Worm (Caenorhabditis elegans) whole organism, late embryonic: ENCODE measurements around the gene ipla-1.
A peak's percentile ranks its signal among the peaks of the same experiment; 100 is the strongest.

Experiments used
- C38D4.7 ChIP-seq: fragments of 200-800 bp; sonication (Bioruptor generic); optimal IDR thresholded peaks from 2 replicates; lab custom pipeline; 2018; ENCODE audit warnings: mild to moderate bottlenecking, missing genetic modification characterization, moderate library complexity, missing compliant biosample characterization
- K09A11.1 ChIP-seq: sonication (generic microtip); optimal IDR thresholded peaks from 2 replicates; lab custom pipeline; 2017; ENCODE audit warnings: antibody characterized with exemption, mild to moderate bottlenecking, missing genetic modification characterization, missing compliant biosample characterization; ENCODE audit not compliant: insufficient read depth
- T23F11.4 ChIP-seq: fragments of 200-800 bp; sonication (Bioruptor generic); optimal IDR thresholded peaks from 2 replicates; lab custom pipeline; 2018; ENCODE audit warnings: mild to moderate bottlenecking, missing genetic modification characterization, missing compliant biosample characterization
- ahr-1 ChIP-seq: sonication (generic microtip); optimal IDR thresholded peaks from 2 replicates; lab custom pipeline; 2016; ENCODE audit warnings: missing genetic modification characterization, missing compliant biosample characterization
- ama-1 ChIP-seq: fragments of 150-350 bp; optimal IDR thresholded peaks from 2 replicates; lab custom pipeline; 2014
- ceh-14 ChIP-seq: sonication (generic microtip); optimal IDR thresholded peaks from 2 replicates; lab custom pipeline; 2016; ENCODE audit warnings: missing genotype, missing genetic modification characterization, missing compliant biosample characterization
- ceh-19 ChIP-seq: fragments of 200-800 bp; sonication (Bioruptor generic); optimal IDR thresholded peaks from 2 replicates; lab custom pipeline; 2018; ENCODE audit warnings: mild to moderate bottlenecking, missing genetic modification characterization, missing compliant biosample characterization
- ceh-22 ChIP-seq: sonication (generic microtip); optimal IDR thresholded peaks from 2 replicates; lab custom pipeline; 2017; ENCODE audit warnings: missing biosample characterization, missing genetic modification characterization
- ceh-24 ChIP-seq: sonication (generic microtip); optimal IDR thresholded peaks from 2 replicates; lab custom pipeline; 2016; ENCODE audit warnings: mild to moderate bottlenecking, missing genetic modification characterization, missing compliant biosample characterization
- ceh-31 ChIP-seq: sonication (generic microtip); optimal IDR thresholded peaks from 2 replicates; lab custom pipeline; 2016; ENCODE audit warnings: missing genetic modification characterization, missing compliant biosample characterization
- ceh-34 ChIP-seq: sonication (generic microtip); optimal IDR thresholded peaks from 2 replicates; lab custom pipeline; 2016; ENCODE audit warnings: mild to moderate bottlenecking, missing genetic modification characterization, missing compliant biosample characterization
- ceh-48 ChIP-seq: sonication (generic microtip); optimal IDR thresholded peaks from 2 replicates; lab custom pipeline; 2016; ENCODE audit warnings: missing genetic modification characterization, inconsistent platforms, missing compliant biosample characterization
- ceh-6 ChIP-seq: fragments of 200-800 bp; sonication (Bioruptor generic); optimal IDR thresholded peaks from 2 replicates; lab custom pipeline; 2018; ENCODE audit warnings: mild to moderate bottlenecking, missing genetic modification characterization, missing compliant biosample characterization
- che-1 ChIP-seq: sonication (generic microtip); optimal IDR thresholded peaks from 2 replicates; lab custom pipeline; 2016; ENCODE audit warnings: mild to moderate bottlenecking, missing genetic modification characterization, missing compliant biosample characterization
- elt-2 ChIP-seq: sonication (generic microtip); optimal IDR thresholded peaks from 2 replicates; lab custom pipeline; 2016; ENCODE audit warnings: missing genetic modification reagents, missing genetic modification characterization, missing compliant biosample characterization
- elt-4 ChIP-seq: sonication (generic microtip); optimal IDR thresholded peaks from 2 replicates; lab custom pipeline; 2016; ENCODE audit warnings: missing genetic modification characterization, missing compliant biosample characterization
- fkh-10 ChIP-seq: fragments of 150-350 bp; optimal IDR thresholded peaks from 2 replicates; lab custom pipeline; 2014; ENCODE audit warnings: missing biosample characterization, missing genetic modification reagents, missing genetic modification characterization
- fkh-6 ChIP-seq: sonication (generic microtip); optimal IDR thresholded peaks from 2 replicates; lab custom pipeline; 2016; ENCODE audit warnings: missing genetic modification characterization, missing compliant biosample characterization
- hlh-8 ChIP-seq: sonication (generic microtip); optimal IDR thresholded peaks from 2 replicates; lab custom pipeline; 2016; ENCODE audit warnings: missing genotype, missing genetic modification characterization, missing compliant biosample characterization
- lim-6 ChIP-seq: sonication (generic microtip); optimal IDR thresholded peaks from 2 replicates; lab custom pipeline; 2016; ENCODE audit warnings: missing genetic modification characterization, missing compliant biosample characterization
- lin-11 ChIP-seq: fragments of 200-800 bp; sonication (Bioruptor generic); optimal IDR thresholded peaks from 2 replicates; lab custom pipeline; 2018; ENCODE audit warnings: mild to moderate bottlenecking, missing genetic modification characterization, missing compliant biosample characterization
- nfya-1 ChIP-seq: sonication (generic microtip); optimal IDR thresholded peaks from 2 replicates; lab custom pipeline; 2017; ENCODE audit warnings: missing genetic modification characterization, mild to moderate bottlenecking, missing compliant biosample characterization, antibody characterized with exemption, moderate library complexity
- nhr-11 ChIP-seq: fragments of 150-350 bp; optimal IDR thresholded peaks from 2 replicates; lab custom pipeline; 2014; ENCODE audit warnings: missing biosample characterization, missing genetic modification characterization
- nhr-232 ChIP-seq: sonication (generic microtip); optimal IDR thresholded peaks from 2 replicates; lab custom pipeline; 2016; ENCODE audit warnings: missing genetic modification characterization, missing compliant biosample characterization
- npax-4 ChIP-seq: sonication (generic microtip); optimal IDR thresholded peaks from 2 replicates; lab custom pipeline; 2016; ENCODE audit warnings: missing genetic modification characterization, missing compliant biosample characterization
- pag-3 ChIP-seq: sonication (generic microtip); optimal IDR thresholded peaks from 2 replicates; lab custom pipeline; 2016; ENCODE audit warnings: missing compliant biosample characterization, missing genetic modification characterization, borderline replicate concordance
- pat-9 ChIP-seq: fragments of 200-800 bp; sonication (Bioruptor generic); optimal IDR thresholded peaks from 2 replicates; lab custom pipeline; 2018; ENCODE audit warnings: mild to moderate bottlenecking, missing genetic modification characterization, moderate library complexity, missing compliant biosample characterization
- pha-2 ChIP-seq: sonication (generic microtip); optimal IDR thresholded peaks from 2 replicates; lab custom pipeline; 2017; ENCODE audit warnings: mild to moderate bottlenecking, missing genetic modification characterization, missing compliant biosample characterization
- pros-1 ChIP-seq: fragments of 150-350 bp; optimal IDR thresholded peaks from 2 replicates; lab custom pipeline; 2014; ENCODE audit warnings: missing biosample characterization, missing genetic modification reagents, missing genetic modification characterization
- rnt-1 ChIP-seq: sonication (generic microtip); optimal IDR thresholded peaks from 2 replicates; lab custom pipeline; 2016; ENCODE audit warnings: missing genetic modification characterization, missing compliant biosample characterization
- sdc-2 ChIP-seq: sonication (generic microtip); optimal IDR thresholded peaks from 2 replicates; lab custom pipeline; 2016; ENCODE audit warnings: missing genotype, missing genetic modification characterization, missing compliant biosample characterization
- sox-2 ChIP-seq: fragments of 200-800 bp; sonication (Bioruptor generic); IDR thresholded peaks from 2 replicates; pipeline ENCODE4 v1.3.6; 2022; ENCODE audit warnings: missing genetic modification reagents, missing genetic modification characterization, missing compliant biosample characterization
- sox-4 ChIP-seq: sonication (generic microtip); optimal IDR thresholded peaks from 2 replicates; lab custom pipeline; 2017; ENCODE audit warnings: mild to moderate bottlenecking, missing genetic modification characterization, inconsistent platforms, missing compliant biosample characterization
- syd-9 ChIP-seq: sonication (generic microtip); optimal IDR thresholded peaks from 2 replicates; lab custom pipeline; 2016; ENCODE audit warnings: mild to moderate bottlenecking, missing genetic modification characterization, moderate library complexity, missing compliant biosample characterization
- tbx-2 ChIP-seq: sonication (generic microtip); optimal IDR thresholded peaks from 2 replicates; lab custom pipeline; 2016; ENCODE audit warnings: missing genetic modification characterization, missing compliant biosample characterization
- tbx-7 ChIP-seq: sonication (generic microtip); optimal IDR thresholded peaks from 2 replicates; lab custom pipeline; 2016; ENCODE audit warnings: missing genotype, missing genetic modification characterization, missing compliant biosample characterization
- unc-3 ChIP-seq, 2 experiments: fragments of 200-800 bp in 1 of 2; sonication (Bioruptor generic) in 1 of 2; sonication (generic microtip) in 1 of 2; conservative IDR thresholded peaks in 1 of 2; optimal IDR thresholded peaks in 1 of 2; 2 replicates each; pipeline versions ENCODE4 v1.3.6 to Lab custom; 2016 to 2022; ENCODE audit warnings: missing compliant biosample characterization in 2 of 2, missing genetic modification characterization in 2 of 2, missing genetic modification reagents in 1 of 2
- unc-42 ChIP-seq: sonication (generic microtip); optimal IDR thresholded peaks from 2 replicates; lab custom pipeline; 2016; ENCODE audit warnings: missing genotype, missing genetic modification characterization, missing compliant biosample characterization
- unc-55 ChIP-seq: sonication (generic microtip); optimal IDR thresholded peaks from 2 replicates; lab custom pipeline; 2017; ENCODE audit warnings: missing biosample characterization, missing genetic modification reagents, missing genetic modification characterization
- ztf-16 ChIP-seq: sonication (generic microtip); optimal IDR thresholded peaks from 2 replicates; lab custom pipeline; 2017; ENCODE audit warnings: missing genetic modification characterization, missing compliant biosample characterization

The ipla-1 gene

DNA sequence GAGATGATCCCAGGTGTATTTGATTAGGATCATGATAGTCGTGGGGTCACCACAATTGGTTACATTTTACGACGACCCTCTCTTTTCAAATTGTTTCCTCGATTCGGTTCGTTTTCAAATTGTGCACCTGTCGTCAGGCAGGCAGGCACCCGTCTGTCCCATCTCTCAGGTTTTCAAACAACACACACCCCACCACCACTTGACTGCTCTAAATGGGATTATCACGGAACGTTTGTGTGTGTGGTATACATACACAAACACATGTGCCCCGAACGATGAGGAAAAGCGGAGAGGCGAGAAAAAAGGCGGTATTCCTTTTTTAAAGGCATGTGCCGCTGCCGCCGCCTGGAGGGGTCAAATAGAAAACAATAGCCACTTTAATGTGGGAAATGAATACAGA lies 15.8 kb downstream of the ipla-1 start:
- TF ChIP-seq unc-42 (tag; lab: Kevin White, UChicago) (no peak), sdc-2 (no peak), ceh-6 (GFP tag; lab: Kevin White, UChicago) (peak; percentile 12), unc-3 (GFP tag; conservative IDR thresholded peaks at IDR 0.05; lab: Robert Waterston, UW) (no peak), unc-3 (tag; optimal IDR thresholded peaks at IDR 0.05; lab: Kevin White, UChicago) (no peak), pat-9 (tag; lab: Kevin White, UChicago) (no peak), ceh-22 (tag; lab: Kevin White, UChicago) (no peak), ahr-1 (tag; lab: Kevin White, UChicago) (no peak), nhr-11 (tag; lab: Kevin White, UChicago) (no peak), elt-4 (tag; lab: Kevin White, UChicago) (no peak), sox-2 (GFP tag; lab: Robert Waterston, UW) (peak; percentile 51; the same call in 1 of the 2 replicates)

ce11 chrII:4584313-4584712 lies 16.8 kb downstream of the ipla-1 start:
- TF ChIP-seq T23F11.4 (GFP tag; lab: Kevin White, UChicago) (no peak), ztf-16 (tag; lab: Kevin White, UChicago) (no peak), ceh-31 (tag; lab: Kevin White, UChicago) (peak; percentile 46), unc-42 (tag; lab: Kevin White, UChicago) (peak; percentile 97), che-1 (tag; lab: Kevin White, UChicago) (no peak), elt-2 (tag; lab: Kevin White, UChicago) (peak; percentile 90)

- TF ChIP-seq ceh-19 (GFP tag; lab: Kevin White, UChicago) (no peak), ceh-24 (tag; lab: Kevin White, UChicago) (no peak), ama-1 (peak; percentile 16), unc-55 (GFP tag; lab: Kevin White, UChicago) (peak; percentile 3)
Observed at ce11 chrII:4583203-4583912, 17.8 kb downstream of the ipla-1 start.

- TF ChIP-seq ceh-14 (tag; lab: Kevin White, UChicago) (no peak), hlh-8 (tag; lab: Kevin White, UChicago) (no peak), unc-55 (GFP tag; lab: Kevin White, UChicago) (peak; percentile 30), nfya-1 (no peak), ceh-22 (tag; lab: Kevin White, UChicago) (no peak), ceh-34 (no peak), tbx-7 (tag; lab: Kevin White, UChicago) (no peak)
- TF ChIP-seq, all 69 proteins: peak for 1
Observed at ce11 chrII:4581090-4581489, 20.1 kb downstream of the ipla-1 start.

DNA sequence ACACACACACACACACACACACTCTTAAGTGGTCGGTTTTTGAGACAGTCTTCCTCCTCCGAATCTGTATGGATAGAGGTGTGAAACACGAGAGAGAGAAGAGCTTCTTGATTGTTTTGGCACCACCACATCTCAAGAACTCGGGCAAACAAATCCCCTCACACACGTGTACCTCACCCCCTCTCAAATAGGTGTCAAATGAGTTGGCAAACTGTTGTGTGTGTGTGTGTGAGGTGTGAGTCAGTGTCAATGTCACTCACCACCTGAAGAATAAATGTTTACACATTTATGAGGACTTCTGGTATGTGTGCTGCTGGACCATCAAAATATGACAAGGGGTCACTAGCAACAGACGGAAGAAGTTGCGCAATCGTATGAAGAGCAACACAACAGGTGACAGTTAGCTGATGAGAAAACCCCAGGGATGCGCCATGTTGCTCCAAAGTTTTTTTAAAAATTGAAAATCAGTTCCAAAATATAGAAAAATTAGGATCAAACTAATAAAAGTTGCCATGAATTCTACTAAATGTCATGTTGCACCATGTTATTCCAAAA lies 21.2 kb downstream of the ipla-1 start:
- TF ChIP-seq npax-4 (tag; lab: Kevin White, UChicago): no peak
- TF ChIP-seq tbx-2 (tag; lab: Kevin White, UChicago): peak; percentile 32
- no peak for TF ChIP-seq sox-4 (tag; lab: Kevin White, UChicago)
- no peak for TF ChIP-seq pros-1
- no peak for TF ChIP-seq ceh-48 (tag; lab: Kevin White, UChicago)
- TF ChIP-seq ceh-22 (tag; lab: Kevin White, UChicago): peak; percentile 42
- TF ChIP-seq pat-9 (tag; lab: Kevin White, UChicago): no peak
- TF ChIP-seq lim-6 (tag; lab: Kevin White, UChicago): no peak
- TF ChIP-seq lin-11 (tag; lab: Kevin White, UChicago): no peak
- no peak for TF ChIP-seq nhr-232
- no peak for TF ChIP-seq syd-9 (tag; lab: Kevin White, UChicago)
- no peak for TF ChIP-seq fkh-10
- TF ChIP-seq ztf-16 (tag; lab: Kevin White, UChicago): no peak
- no peak for TF ChIP-seq pag-3 (tag; lab: Kevin White, UChicago)
- TF ChIP-seq T23F11.4 (GFP tag; lab: Kevin White, UChicago): no peak
- TF ChIP-seq pha-2 (tag; lab: Kevin White, UChicago): no peak
- no peak for TF ChIP-seq C38D4.7 (GFP tag; lab: Kevin White, UChicago)
- TF ChIP-seq unc-42 (tag; lab: Kevin White, UChicago): no peak
- peak; percentile 4 for TF ChIP-seq nfya-1
- TF ChIP-seq rnt-1 (tag; lab: Kevin White, UChicago): no peak
- TF ChIP-seq ceh-19 (GFP tag; lab: Kevin White, UChicago): no peak
- TF ChIP-seq sdc-2: no peak
- TF ChIP-seq K09A11.1 (tag; lab: Kevin White, UChicago): no peak
- no peak for TF ChIP-seq fkh-6 (tag; lab: Kevin White, UChicago)
